Fruit fly (Drosophila melanogaster) whole organism, prepupa: ENCODE results near the gene Dyro.

ENCODE experiments used
- CG10631 ChIP-seq: fragments of 200-800 bp; sonication (Bioruptor generic); optimal IDR thresholded peaks from 2 replicates; lab custom pipeline; 2016; ENCODE audit warnings: missing biosample characterization, missing genetic modification characterization
- CG11294 ChIP-seq: fragments of 200-800 bp; sonication (Bioruptor generic); IDR thresholded peaks from 2 replicates; pipeline ENCODE4 v1.3.6; 2022; ENCODE audit warnings: missing biosample characterization, missing genetic modification characterization
- CG11762 ChIP-seq: fragments of 200-800 bp; sonication (Bioruptor generic); optimal IDR thresholded peaks from 3 replicates; lab custom pipeline; 2016; ENCODE audit warnings: missing biosample characterization, missing genetic modification characterization; ENCODE audit not compliant: insufficient read depth
- CG11902 ChIP-seq: fragments of 200-800 bp; sonication (Bioruptor generic); optimal IDR thresholded peaks from 3 replicates; lab custom pipeline; 2016; ENCODE audit warnings: missing biosample characterization, missing genetic modification characterization
- CG15336 ChIP-seq: fragments of 200-800 bp; sonication (Bioruptor generic); IDR thresholded peaks from 2 replicates; pipeline ENCODE4 v1.3.6; 2022; ENCODE audit warnings: missing biosample characterization, missing genetic modification characterization
- CG1621 ChIP-seq: fragments of 200-800 bp; sonication (Bioruptor generic); optimal IDR thresholded peaks from 3 replicates; lab custom pipeline; 2018; ENCODE audit warnings: missing biosample characterization, mild to moderate bottlenecking, missing genetic modification characterization
- CG16779 ChIP-seq: fragments of 200-800 bp; sonication (Bioruptor generic); optimal IDR thresholded peaks from 3 replicates; lab custom pipeline; 2017; ENCODE audit warnings: missing biosample characterization, mild to moderate bottlenecking, missing genetic modification characterization
- CG3032 ChIP-seq: fragments of 200-800 bp; optimal IDR thresholded peaks from 2 replicates; lab custom pipeline; 2019; ENCODE audit warnings: missing biosample characterization, mild to moderate bottlenecking, missing genetic modification characterization, moderate library complexity
- CG31627 ChIP-seq: fragments of 200-800 bp; sonication (Bioruptor generic); optimal IDR thresholded peaks from 3 replicates; lab custom pipeline; 2016; ENCODE audit warnings: missing biosample characterization, missing genetic modification characterization
- CG32006 ChIP-seq: fragments of 200-800 bp; sonication (Bioruptor generic); optimal IDR thresholded peaks from 3 replicates; lab custom pipeline; 2017; ENCODE audit warnings: missing biosample characterization, mild to moderate bottlenecking, missing genetic modification characterization
- CG34406 ChIP-seq: fragments of 200-800 bp; sonication (Bioruptor generic); optimal IDR thresholded peaks from 3 replicates; lab custom pipeline; 2016; ENCODE audit warnings: missing biosample characterization, missing genetic modification characterization
- CG3919 ChIP-seq: fragments of 200-800 bp; sonication (Bioruptor generic); optimal IDR thresholded peaks from 3 replicates; lab custom pipeline; 2016; ENCODE audit warnings: missing biosample characterization, missing genetic modification characterization
- CG4318 ChIP-seq: fragments of 200-800 bp; sonication (Bioruptor generic); optimal IDR thresholded peaks from 3 replicates; lab custom pipeline; 2017; ENCODE audit warnings: missing biosample characterization, mild to moderate bottlenecking, missing genetic modification characterization
- CG6163 ChIP-seq: fragments of 200-800 bp; sonication (Bioruptor generic); IDR thresholded peaks from 3 replicates; pipeline ENCODE4 v1.3.6; 2022; ENCODE audit warnings: missing biosample characterization, missing genetic modification characterization
- CG6792 ChIP-seq: fragments of 200-800 bp; sonication (Bioruptor generic); optimal IDR thresholded peaks from 3 replicates; lab custom pipeline; 2016; ENCODE audit warnings: missing biosample characterization, missing genetic modification characterization
- CG6808 ChIP-seq: fragments of 200-800 bp; sonication (Bioruptor generic); optimal IDR thresholded peaks from 3 replicates; lab custom pipeline; 2017; ENCODE audit warnings: missing biosample characterization, missing genetic modification characterization, mild to moderate bottlenecking, moderate library complexity, missing genetic modification reagents
- CG6854 ChIP-seq: fragments of 200-800 bp; sonication (Bioruptor generic); optimal IDR thresholded peaks from 2 replicates; lab custom pipeline; 2017; ENCODE audit warnings: missing biosample characterization, mild to moderate bottlenecking, missing genetic modification characterization
- CG8119 ChIP-seq: fragments of 200-800 bp; sonication (Bioruptor generic); IDR thresholded peaks from 3 replicates; pipeline ENCODE4 v1.3.6; 2022; ENCODE audit warnings: missing biosample characterization, missing genetic modification characterization
- CG8319 ChIP-seq: fragments of 200-800 bp; sonication (Bioruptor generic); optimal IDR thresholded peaks from 3 replicates; lab custom pipeline; 2016; ENCODE audit warnings: missing biosample characterization, missing genetic modification characterization
- CG8632 ChIP-seq: fragments of 200-800 bp; sonication (Bioruptor generic); optimal IDR thresholded peaks from 3 replicates; lab custom pipeline; 2016; ENCODE audit warnings: missing biosample characterization, missing genetic modification characterization
- Eip75B ChIP-seq: fragments of 200-800 bp; sonication (Bioruptor generic); optimal IDR thresholded peaks from 3 replicates; lab custom pipeline; 2016; ENCODE audit warnings: missing biosample characterization, missing genetic modification characterization
- Eip78C ChIP-seq: fragments of 200-800 bp; sonication (Bioruptor generic); peaks from one replicate; lab custom pipeline; 2016; ENCODE audit warnings: missing biosample characterization, missing genetic modification characterization
- Ets96B ChIP-seq: fragments of 200-800 bp; optimal IDR thresholded peaks from 2 replicates; lab custom pipeline; 2019; ENCODE audit warnings: missing biosample characterization, mild to moderate bottlenecking, missing genetic modification characterization, moderate library complexity
- Hr38 ChIP-seq: sonication (Bioruptor generic); optimal IDR thresholded peaks from 2 replicates; lab custom pipeline; 2016; ENCODE audit warnings: missing biosample characterization, missing genetic modification characterization
- Hr39 ChIP-seq: fragments of 200-800 bp; sonication (Bioruptor generic); optimal IDR thresholded peaks from 2 replicates; lab custom pipeline; 2016; ENCODE audit warnings: missing biosample characterization, missing genetic modification characterization
- Hr4 ChIP-seq: fragments of 200-800 bp; sonication (Bioruptor generic); optimal IDR thresholded peaks from 3 replicates; lab custom pipeline; 2016; ENCODE audit warnings: missing biosample characterization, missing genetic modification characterization
- Lpt ChIP-seq: fragments of 200-800 bp; sonication (Bioruptor generic); optimal IDR thresholded peaks from 3 replicates; lab custom pipeline; 2016; ENCODE audit warnings: missing biosample characterization, missing genetic modification characterization
- Sox102F ChIP-seq: fragments of 200-800 bp; sonication (Bioruptor generic); optimal IDR thresholded peaks from 2 replicates; lab custom pipeline; 2016; ENCODE audit warnings: missing biosample characterization, mild to moderate bottlenecking, missing genetic modification characterization
- Sox14 ChIP-seq: fragments of 200-800 bp; sonication (Bioruptor generic); optimal IDR thresholded peaks from 3 replicates; lab custom pipeline; 2016; ENCODE audit warnings: missing biosample characterization, missing genetic modification characterization
- Sox15 ChIP-seq: fragments of 200-800 bp; sonication (Bioruptor generic); optimal IDR thresholded peaks from 3 replicates; lab custom pipeline; 2016; ENCODE audit warnings: missing biosample characterization, missing genetic modification characterization
- achi ChIP-seq: fragments of 200-800 bp; sonication (Bioruptor generic); optimal IDR thresholded peaks from 3 replicates; lab custom pipeline; 2016; ENCODE audit warnings: missing biosample characterization, missing genetic modification characterization
- acj6 ChIP-seq: fragments of 200-800 bp; sonication (Bioruptor generic); optimal IDR thresholded peaks from 3 replicates; lab custom pipeline; 2016; ENCODE audit warnings: missing biosample characterization, missing genetic modification characterization
- cyc ChIP-seq: fragments of 200-800 bp; sonication (Bioruptor generic); optimal IDR thresholded peaks from 3 replicates; lab custom pipeline; 2016; ENCODE audit warnings: missing biosample characterization, missing genetic modification characterization
- dac ChIP-seq: fragments of 200-800 bp; sonication (Bioruptor generic); optimal IDR thresholded peaks from 2 replicates; lab custom pipeline; 2017; ENCODE audit warnings: missing biosample characterization, mild to moderate bottlenecking, missing genetic modification characterization
- eg ChIP-seq: fragments of 200-800 bp; sonication (Bioruptor generic); IDR thresholded peaks from 3 replicates; pipeline ENCODE4 v1.3.6; 2022; ENCODE audit warnings: missing biosample characterization, missing genetic modification characterization
- esn ChIP-seq: fragments of 200-800 bp; sonication (Bioruptor generic); optimal IDR thresholded peaks from 2 replicates; lab custom pipeline; 2016; ENCODE audit warnings: missing biosample characterization, mild to moderate bottlenecking, missing genetic modification characterization, moderate library complexity
- fkh ChIP-seq: fragments of 200-800 bp; sonication (Bioruptor generic); optimal IDR thresholded peaks from 3 replicates; lab custom pipeline; 2017; ENCODE audit warnings: missing biosample characterization, mild to moderate bottlenecking, missing genetic modification characterization, moderate library complexity
- spab ChIP-seq: fragments of 200-800 bp; sonication (Bioruptor generic); optimal IDR thresholded peaks from 2 replicates; lab custom pipeline; 2017; ENCODE audit warnings: missing biosample characterization, mild to moderate bottlenecking, missing genetic modification characterization, missing genetic modification reagents
- svp ChIP-seq: fragments of 200-800 bp; sonication (Bioruptor generic); peaks from one replicate; lab custom pipeline; 2016; ENCODE audit warnings: missing biosample characterization, missing genetic modification characterization
- topi ChIP-seq: fragments of 200-800 bp; sonication (Bioruptor generic); optimal IDR thresholded peaks from 3 replicates; lab custom pipeline; 2016; ENCODE audit warnings: missing biosample characterization, missing genetic modification characterization
- vri ChIP-seq: fragments of 200-800 bp; sonication (Bioruptor generic); optimal IDR thresholded peaks from 3 replicates; lab custom pipeline; 2016; ENCODE audit warnings: missing biosample characterization, mild to moderate bottlenecking, missing genetic modification characterization

Gene Dyro

DNA sequence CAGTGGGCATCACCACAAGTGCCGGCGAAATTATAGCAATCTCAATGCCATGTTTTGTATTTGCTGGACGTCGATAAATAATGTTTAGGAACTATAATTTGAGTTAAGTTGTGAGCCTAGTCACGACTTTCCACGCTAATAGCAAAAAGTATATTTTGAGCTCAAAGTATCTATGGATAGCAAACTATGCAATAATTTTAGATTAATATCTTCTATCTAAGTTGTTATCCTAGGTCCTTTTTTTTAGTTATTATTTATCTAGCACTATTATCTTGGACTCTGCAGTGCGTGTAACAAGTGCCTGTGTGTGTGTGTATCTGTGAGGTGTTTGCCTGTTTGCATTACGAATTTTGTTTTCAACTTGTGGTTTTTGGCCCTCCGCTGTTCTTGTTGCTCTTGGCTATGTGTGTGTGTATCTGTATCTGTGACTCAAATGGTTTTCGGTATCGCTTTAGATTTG, 35.4 kb downstream of the Dyro start (continued):
- TF ChIP-seq CG6163 (GFP tag; lab: Robert Waterston, UW): peak; percentile 34; the same call in 1 of the 3 replicates
- TF ChIP-seq vri (GFP tag; lab: Kevin White, UChicago): no peak
- peak; percentile 38 for TF ChIP-seq CG6792 (GFP tag; lab: Kevin White, UChicago)
- peak; percentile 82 for TF ChIP-seq Eip78C (GFP tag; lab: Kevin White, UChicago)
- TF ChIP-seq esn (GFP tag; lab: Kevin White, UChicago): no peak
- TF ChIP-seq dac (GFP tag; lab: Kevin White, UChicago): no peak
- peak; percentile 35 for TF ChIP-seq Sox14 (GFP tag; lab: Kevin White, UChicago)
- peak; percentile 50 for TF ChIP-seq CG10631 (GFP tag; lab: Kevin White, UChicago)
- peak; percentile 25 for TF ChIP-seq cyc
- peak; percentile 31 for TF ChIP-seq Hr39 (GFP tag; lab: Kevin White, UChicago)
- peak; percentile 25 for TF ChIP-seq acj6 (GFP tag; lab: Kevin White, UChicago)
- TF ChIP-seq Hr38 (GFP tag; lab: Kevin White, UChicago): no peak
- TF ChIP-seq CG3032: peak; percentile 39

- no peak for TF ChIP-seq CG6792 (GFP tag; lab: Kevin White, UChicago)
- no peak for TF ChIP-seq CG34406 (GFP tag; lab: Kevin White, UChicago)
- TF ChIP-seq CG4318 (GFP tag; lab: Kevin White, UChicago): no peak
- TF ChIP-seq Hr4 (GFP tag; lab: Kevin White, UChicago): no peak
- no peak for TF ChIP-seq CG8119
- TF ChIP-seq CG6854 (GFP tag; lab: Kevin White, UChicago): no peak
- TF ChIP-seq CG15336 (GFP tag; lab: Robert Waterston, UW): no peak
- no peak for TF ChIP-seq CG3919 (GFP tag; lab: Kevin White, UChicago)
- no peak for TF ChIP-seq Eip75B (GFP tag; lab: Kevin White, UChicago)
Measured at dm6 chr3L:11259759-11260158, 36.0 kb downstream of the Dyro start.

dm6 chr3L:11258392-11258791, 37.3 kb downstream of the Dyro start:
- TF ChIP-seq fkh (GFP tag; lab: Kevin White, UChicago) (peak; percentile 96), CG11902 (GFP tag; lab: Kevin White, UChicago) (no peak), CG31627 (GFP tag; lab: Kevin White, UChicago) (no peak), CG1621 (tag; lab: Kevin White, UChicago) (no peak), svp (GFP tag; lab: Kevin White, UChicago) (peak; percentile 61), spab (no peak), Lpt (GFP tag; lab: Kevin White, UChicago) (no peak), CG6792 (GFP tag; lab: Kevin White, UChicago) (no peak), Hr39 (GFP tag; lab: Kevin White, UChicago) (no peak)

DNA sequence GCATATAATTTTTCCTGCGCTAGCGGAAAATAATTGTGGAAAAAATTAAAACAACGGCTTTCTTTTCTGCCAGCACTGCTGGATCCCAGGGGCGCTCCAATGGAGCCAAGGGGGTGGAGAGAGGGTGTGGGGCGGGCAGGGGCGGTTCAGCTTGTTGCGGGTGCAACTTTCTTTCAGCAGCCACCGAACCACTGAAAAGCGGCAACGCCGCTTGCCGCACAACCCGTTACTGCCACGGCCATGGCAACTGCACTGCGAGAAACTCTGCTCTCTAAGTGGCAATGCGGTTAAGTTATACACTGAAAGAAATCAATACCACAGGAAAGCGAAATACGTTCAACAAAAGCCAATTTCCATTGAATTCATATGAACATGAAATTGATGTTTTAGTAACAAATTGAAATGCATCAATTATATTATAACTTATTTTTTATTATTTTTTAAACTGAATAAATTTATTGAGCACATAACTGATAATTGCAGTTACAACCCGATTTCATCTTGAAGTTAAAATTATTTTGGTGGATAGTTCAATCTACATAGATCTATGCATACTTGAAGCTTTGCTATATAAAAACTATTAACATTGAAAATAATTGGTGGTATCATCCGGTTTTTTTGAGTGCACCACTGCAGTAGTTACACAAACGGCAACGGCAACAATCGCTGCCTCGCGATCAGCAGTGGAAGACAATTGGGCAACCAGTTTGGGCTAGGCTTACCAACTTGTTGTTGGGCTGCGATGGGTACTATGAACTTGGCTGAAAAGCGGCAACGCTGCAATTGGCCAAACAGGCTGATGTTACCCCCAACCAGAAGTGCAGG, 39.4 kb downstream of the Dyro start:
- TF ChIP-seq topi (GFP tag; lab: Kevin White, UChicago) (peak; percentile 75), CG6808 (peak; percentile 93), spab (peak; percentile 78), CG8319 (GFP tag; lab: Kevin White, UChicago) (peak; percentile 59), CG8119 (peak; percentile 77), Hr4 (GFP tag; lab: Kevin White, UChicago) (peak; percentile 79), dac (GFP tag; lab: Kevin White, UChicago) (peak; percentile 79), CG11294 (peak; percentile 49), Sox102F (GFP tag; lab: Kevin White, UChicago) (peak; percentile 67), svp (GFP tag; lab: Kevin White, UChicago) (peak; percentile 83), Hr39 (GFP tag; lab: Kevin White, UChicago) (peak; percentile 70), Sox15 (GFP tag; lab: Kevin White, UChicago) (peak; percentile 71), CG16779 (tag; lab: Kevin White, UChicago) (peak; percentile 67), eg (GFP tag; lab: Robert Waterston, UW) (peak; percentile 79), acj6 (GFP tag; lab: Kevin White, UChicago) (peak; percentile 78), CG3032 (peak; percentile 88), achi (GFP tag; lab: Kevin White, UChicago) (peak; percentile 85), CG8632 (GFP tag; lab: Kevin White, UChicago) (peak; percentile 81), CG6792 (GFP tag; lab: Kevin White, UChicago) (peak; percentile 74), Sox14 (GFP tag; lab: Kevin White, UChicago) (peak; percentile 69), CG3919 (GFP tag; lab: Kevin White, UChicago) (peak; percentile 89), Ets96B (tag; lab: Kevin White, UChicago) (peak; percentile 83), CG11762 (peak; percentile 80), CG4318 (GFP tag; lab: Kevin White, UChicago) (peak; percentile 88), CG32006 (peak; percentile 94), Eip75B (GFP tag; lab: Kevin White, UChicago) (peak; percentile 56), cyc (peak; percentile 67), vri (GFP tag; lab: Kevin White, UChicago) (peak; percentile 19)
